Fruit fly (Drosophila melanogaster): ENCODE data around the gene klar.

- no peak for TF ChIP-seq fd96Ca (GFP tag; IDR thresholded peaks at IDR 0.05)
- TF ChIP-seq rn (GFP tag; IDR thresholded peaks at IDR 0.05): no peak
- TF ChIP-seq CG13204 (GFP tag; optimal IDR thresholded peaks at IDR 0.05): no peak
- TF ChIP-seq D1 (tag; optimal IDR thresholded peaks at IDR 0.05): no peak
- no peak for TF ChIP-seq CG34367 (tag; optimal IDR thresholded peaks at IDR 0.05)
- TF ChIP-seq EcR (GFP tag; optimal IDR thresholded peaks at IDR 0.05): no peak
- no peak for TF ChIP-seq CG15710 (tag; optimal IDR thresholded peaks at IDR 0.05)
- no peak for TF ChIP-seq CG32121 (GFP tag; IDR thresholded peaks at IDR 0.05)
- no peak for TF ChIP-seq CG9948 (tag; optimal IDR thresholded peaks at IDR 0.05)
Observed at dm6 chr3L:489354-489753, 51.1 kb downstream of the klar start.

Measured in whole organism, pupa.